Worm (Caenorhabditis elegans) whole organism, L4 larva: Measurements from ENCODE around the gene rsp-7.

Experiments
- F49E8.2 ChIP-seq: sonication (generic microtip); optimal IDR thresholded peaks from 2 replicates; lab custom pipeline; 2016; ENCODE audit warnings: missing compliant biosample characterization, mild to moderate bottlenecking, missing genetic modification characterization, borderline replicate concordance
- T20F7.1 ChIP-seq: fragments of 200-800 bp; sonication (Bioruptor generic); optimal IDR thresholded peaks from 2 replicates; lab custom pipeline; 2018; ENCODE audit warnings: mild to moderate bottlenecking, missing genetic modification characterization, missing compliant biosample characterization
- aha-1 ChIP-seq: fragments of 150-350 bp; peaks from one replicate; lab custom pipeline; 2014; ENCODE audit warnings: missing biosample characterization, missing genetic modification characterization
- ceh-20 ChIP-seq: fragments of 200-800 bp; sonication (Bioruptor generic); IDR thresholded peaks from 2 replicates; pipeline ENCODE4 v1.3.6; 2022; ENCODE audit warnings: missing genetic modification reagents, missing genetic modification characterization, missing compliant biosample characterization
- ceh-28 ChIP-seq: fragments of 150-350 bp; optimal IDR thresholded peaks from 2 replicates; lab custom pipeline; 2014; ENCODE audit warnings: missing biosample characterization, missing genetic modification reagents, missing genetic modification characterization
- cey-2 ChIP-seq: sonication (generic microtip); optimal IDR thresholded peaks from 3 replicates; lab custom pipeline; 2017; ENCODE audit warnings: missing genetic modification characterization, mild to moderate bottlenecking, missing compliant biosample characterization, antibody characterized with exemption, borderline replicate concordance; ENCODE audit not compliant: insufficient read depth
- daf-16 ChIP-seq, 3 experiments: sonication (generic microtip); optimal IDR thresholded peaks; 2 replicates each; lab custom pipeline; 2016 to 2017; ENCODE audit warnings: missing genetic modification characterization in 3 of 3, missing genetic modification reagents in 3 of 3, mild to moderate bottlenecking in 2 of 3, missing compliant biosample characterization in 2 of 3, missing biosample characterization in 1 of 3, moderate library complexity in 1 of 3
- dmd-6 ChIP-seq: fragments of 200-800 bp; sonication (Bioruptor generic); IDR thresholded peaks from 2 replicates; pipeline ENCODE4 v1.3.6; 2022; ENCODE audit warnings: missing genetic modification reagents, missing genetic modification characterization, missing compliant biosample characterization
- dpl-1 ChIP-seq: fragments of 150-350 bp; optimal IDR thresholded peaks from 2 replicates; lab custom pipeline; 2014; ENCODE audit warnings: missing biosample characterization, missing genetic modification reagents, missing genetic modification characterization
- dve-1 ChIP-seq: sonication (generic microtip); optimal IDR thresholded peaks from 2 replicates; lab custom pipeline; 2017; ENCODE audit warnings: antibody characterized with exemption, mild to moderate bottlenecking, missing genetic modification characterization, missing compliant biosample characterization; ENCODE audit not compliant: insufficient read depth
- hif-1 ChIP-seq, 2 experiments: sonication (generic microtip); optimal IDR thresholded peaks; 2 replicates each; lab custom pipeline; 2016 to 2017; ENCODE audit warnings: missing compliant biosample characterization in 2 of 2, missing genetic modification characterization in 2 of 2, missing genetic modification reagents in 2 of 2, missing genotype in 2 of 2, mild to moderate bottlenecking in 1 of 2
- hlh-11 ChIP-seq: fragments of 200-800 bp; sonication (Bioruptor generic); optimal IDR thresholded peaks from 2 replicates; lab custom pipeline; 2018; ENCODE audit warnings: mild to moderate bottlenecking, missing genetic modification characterization, missing compliant biosample characterization
- hlh-30 ChIP-seq: sonication (generic microtip); optimal IDR thresholded peaks from 2 replicates; lab custom pipeline; 2017; ENCODE audit warnings: antibody characterized with exemption, mild to moderate bottlenecking, missing genetic modification characterization, missing compliant biosample characterization; ENCODE audit not compliant: insufficient read depth
- hmg-1.1 ChIP-seq: fragments of 200-800 bp; sonication (Bioruptor generic); IDR thresholded peaks from 2 replicates; pipeline ENCODE4 v1.3.6; 2022; ENCODE audit warnings: missing genetic modification reagents, missing genetic modification characterization, missing compliant biosample characterization
- lim-7 ChIP-seq: fragments of 200-800 bp; sonication (Bioruptor generic); IDR thresholded peaks from 2 replicates; pipeline ENCODE4 v1.3.6; 2022; ENCODE audit warnings: missing genetic modification characterization, missing compliant biosample characterization
- lin-13 ChIP-seq: fragments of 150-350 bp; optimal IDR thresholded peaks from 2 replicates; lab custom pipeline; 2014; ENCODE audit warnings: missing biosample characterization, missing genetic modification reagents, missing genetic modification characterization
- lin-15B ChIP-seq: fragments of 150-350 bp; sonication (generic microtip); optimal IDR thresholded peaks from 3 replicates; lab custom pipeline; 2014; ENCODE audit warnings: missing biosample characterization, missing genetic modification characterization
- lin-38 ChIP-seq: fragments of 200-800 bp; sonication (Bioruptor generic); IDR thresholded peaks from 2 replicates; pipeline ENCODE4 v1.3.6; 2022; ENCODE audit warnings: missing genetic modification reagents, missing genetic modification characterization, missing compliant biosample characterization
- lsy-2 ChIP-seq, 2 experiments: fragments of 150-350 bp in 1 of 2; sonication (generic microtip) in 1 of 2; optimal IDR thresholded peaks; 2 replicates each; lab custom pipeline; 2014 to 2017; ENCODE audit warnings: missing biosample characterization in 2 of 2, missing genetic modification characterization in 2 of 2
- mdl-1 ChIP-seq, 2 experiments: fragments of 150-350 bp in 1 of 2; sonication (generic microtip) in 1 of 2; optimal IDR thresholded peaks; 2 replicates each; lab custom pipeline; 2014 to 2017; ENCODE audit warnings: missing biosample characterization in 2 of 2, missing genetic modification characterization in 2 of 2
- mep-1 ChIP-seq: fragments of 150-350 bp; sonication (generic microtip); optimal IDR thresholded peaks from 3 replicates; lab custom pipeline; 2014; ENCODE audit warnings: missing biosample characterization, missing genetic modification characterization
- mes-2 ChIP-seq: sonication (generic microtip); optimal IDR thresholded peaks from 2 replicates; lab custom pipeline; 2016; ENCODE audit warnings: missing genotype, mild to moderate bottlenecking, missing genetic modification characterization, missing compliant biosample characterization; ENCODE audit not compliant: poor library complexity, severe bottlenecking
- mxl-3 ChIP-seq: fragments of 200-800 bp; sonication (Bioruptor generic); optimal IDR thresholded peaks from 2 replicates; lab custom pipeline; 2018; ENCODE audit warnings: mild to moderate bottlenecking, missing genetic modification characterization, missing compliant biosample characterization
- nhr-11 ChIP-seq: fragments of 150-350 bp; optimal IDR thresholded peaks from 2 replicates; lab custom pipeline; 2014; ENCODE audit warnings: missing biosample characterization, missing genetic modification characterization
- nhr-25 ChIP-seq: sonication (generic microtip); optimal IDR thresholded peaks from 2 replicates; lab custom pipeline; 2017; ENCODE audit warnings: missing genetic modification characterization, mild to moderate bottlenecking, missing compliant biosample characterization, antibody characterized with exemption, moderate library complexity, borderline replicate concordance; ENCODE audit not compliant: insufficient read depth
- nhr-28 ChIP-seq: fragments of 150-350 bp; optimal IDR thresholded peaks from 2 replicates; lab custom pipeline; 2014; ENCODE audit warnings: missing biosample characterization, missing genetic modification characterization
- nhr-77 ChIP-seq: fragments of 150-350 bp; optimal IDR thresholded peaks from 2 replicates; lab custom pipeline; 2014; ENCODE audit warnings: missing biosample characterization, missing genetic modification characterization
- pha-4 ChIP-seq, 2 experiments: fragments of 150-350 bp in 1 of 2; fragments of 200-800 bp in 1 of 2; sonication (Bioruptor generic) in 1 of 2; IDR thresholded peaks in 1 of 2; optimal IDR thresholded peaks in 1 of 2; 2 replicates each; pipeline versions ENCODE4 v1.3.6 to Lab custom; 2014 to 2022; ENCODE audit warnings: missing genetic modification characterization in 2 of 2, missing genetic modification reagents in 2 of 2, missing biosample characterization in 1 of 2, missing compliant biosample characterization in 1 of 2
- php-3 ChIP-seq: fragments of 200-800 bp; sonication (Bioruptor generic); IDR thresholded peaks from 2 replicates; pipeline ENCODE4 v1.3.6; 2022; ENCODE audit warnings: missing genetic modification reagents, missing genetic modification characterization, missing compliant biosample characterization
- rbr-2 ChIP-seq: sonication (generic microtip); optimal IDR thresholded peaks from 2 replicates; lab custom pipeline; 2016; ENCODE audit warnings: missing genotype, missing genetic modification characterization, missing compliant biosample characterization
- unc-130 ChIP-seq: sonication (generic microtip); optimal IDR thresholded peaks from 2 replicates; lab custom pipeline; 2016; ENCODE audit warnings: missing genetic modification reagents, missing genetic modification characterization, missing compliant biosample characterization
- unc-62 ChIP-seq, 3 experiments: fragments of 150-350 bp in 1 of 3; sonication (generic microtip); optimal IDR thresholded peaks in 2 of 3; peaks in 1 of 3; 1 replicate in 1 of 3; 2 replicates in 2 of 3; lab custom pipeline; 2014 to 2017; ENCODE audit warnings: missing biosample characterization in 3 of 3, missing genetic modification characterization in 3 of 3, missing genetic modification reagents in 3 of 3, missing genotype in 1 of 3
- zfp-2 ChIP-seq: sonication (generic microtip); optimal IDR thresholded peaks from 2 replicates; lab custom pipeline; 2016; ENCODE audit warnings: mild to moderate bottlenecking, missing genetic modification characterization, missing compliant biosample characterization
- zip-2 ChIP-seq: fragments of 150-350 bp; optimal IDR thresholded peaks from 2 replicates; lab custom pipeline; 2014; ENCODE audit warnings: missing biosample characterization, missing genetic modification characterization

Gene rsp-7

ce11 chrII:10658576-10659256 is at the start of gene rsp-7, which contains the start of gene snu-13:
Gene rsp-7 (plus strand): TSS chrII:10659206.
Gene snu-13 (minus strand): TSS chrII:10658626.
- TF ChIP-seq unc-62 (GFP tag; optimal IDR thresholded peaks at IDR 0.05 in 1 of 2; lab: Kevin White, UChicago): peak in 1 of 2 experiments; percentile 12
- TF ChIP-seq unc-62 (tag; optimal IDR thresholded peaks at IDR 0.05; lab: Kevin White, UChicago): no peak
- TF ChIP-seq hlh-11 (tag; lab: Kevin White, UChicago): peak; percentile 65
- peak; percentile 86 for TF ChIP-seq dve-1
- 0 out of 2 replicates have a peak, but pooled peaks have one; percentile 19 for TF ChIP-seq pha-4 (GFP tag; IDR thresholded peaks at IDR 0.05; lab: Robert Waterston, UW)
- peak; percentile 71 for TF ChIP-seq pha-4 (tag; optimal IDR thresholded peaks at IDR 0.05; lab: Kevin White, UChicago)
- TF ChIP-seq nhr-28: peak; percentile 36
- peak in 1 of 2 experiments; percentile 44 for TF ChIP-seq hif-1 (tag; optimal IDR thresholded peaks at IDR 0.05; lab: Kevin White, UChicago)
- TF ChIP-seq hlh-30 (tag; lab: Kevin White, UChicago): peak; percentile 65
- TF ChIP-seq lim-7 (GFP tag; lab: Robert Waterston, UW): no peak
- peak; percentile 54 for TF ChIP-seq dmd-6 (GFP tag; lab: Robert Waterston, UW)
- TF ChIP-seq lsy-2 (tag; optimal IDR thresholded peaks at IDR 0.05; lab: Kevin White, UChicago): peak in 1 of 2 experiments; percentile 92
- TF ChIP-seq hmg-1.1 (GFP tag; lab: Robert Waterston, UW): 0 out of 2 replicates have a peak, but pooled peaks have one; percentile 37
- peak; percentile 77 for TF ChIP-seq lin-38 (GFP tag; lab: Robert Waterston, UW)
- TF ChIP-seq php-3 (GFP tag; lab: Robert Waterston, UW): no peak
- TF ChIP-seq mes-2: peak; percentile 88
- peak; percentile 68 for TF ChIP-seq zfp-2 (tag; lab: Kevin White, UChicago)
- TF ChIP-seq unc-130 (GFP tag; lab: Kevin White, UChicago): no peak
- TF ChIP-seq lin-13 (GFP tag; lab: Kevin White, UChicago): peak; percentile 71
- no peak for TF ChIP-seq ceh-20
- TF ChIP-seq lin-15B: no peak
- no peak for TF ChIP-seq ceh-28 (tag; lab: Kevin White, UChicago)
- peak; percentile 76 for TF ChIP-seq mep-1 (tag; lab: Kevin White, UChicago)
- peak; percentile 7 for TF ChIP-seq F49E8.2 (tag; lab: Kevin White, UChicago)
- TF ChIP-seq daf-16 (GFP tag; optimal IDR thresholded peaks at IDR 0.05; lab: Kevin White, UChicago): no peak
- TF ChIP-seq daf-16 (tag; optimal IDR thresholded peaks at IDR 0.05; lab: Kevin White, UChicago): peak; percentile 12
- TF ChIP-seq nhr-77 (tag; lab: Kevin White, UChicago): peak; percentile 69
- TF ChIP-seq dpl-1 (GFP tag; lab: Kevin White, UChicago): peak; percentile 78
- TF ChIP-seq nhr-25 (tag; lab: Kevin White, UChicago): peak; percentile 60
- TF ChIP-seq nhr-11 (tag; lab: Kevin White, UChicago): peak; percentile 58
- peak; percentile 0 for TF ChIP-seq mxl-3
- peak; percentile 25 for TF ChIP-seq rbr-2 (tag; lab: Kevin White, UChicago)
- TF ChIP-seq mdl-1 (tag; optimal IDR thresholded peaks at IDR 0.05; lab: Kevin White, UChicago): no peak
- TF ChIP-seq T20F7.1 (GFP tag; lab: Kevin White, UChicago): no peak

ce11 chrII:10612743-10613142 is 46.3 kb upstream of the rsp-7 start, which contains the start of gene C14A4.12:
Gene C14A4.12 (plus strand): TSS chrII:10613043.
- TF ChIP-seq aha-1 (peak; percentile 54), cey-2 (no peak)

DNA sequence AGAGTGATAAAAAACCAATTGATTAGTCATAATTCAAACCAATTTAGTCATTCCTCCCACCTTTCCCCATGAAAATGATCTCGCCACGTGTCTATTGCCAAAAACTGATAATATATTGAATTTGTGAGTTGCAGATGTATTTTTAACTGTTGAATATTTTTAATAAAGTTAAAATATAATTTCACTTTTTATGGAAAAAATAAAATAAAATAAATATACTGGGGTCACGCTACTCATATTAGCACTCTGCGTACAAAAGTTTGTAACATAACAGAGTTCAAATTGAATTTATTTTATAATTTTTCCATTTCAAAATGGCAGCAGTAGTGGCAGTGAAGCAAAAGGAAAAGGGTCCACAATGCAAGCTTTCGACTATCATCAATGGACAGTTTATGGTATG is 40.8 kb upstream of the rsp-7 start, which contains the start of gene C14A4.13:
TSS of gene C14A4.13 (plus strand) at position 301 of the 400 bp plus-strand sequence.
- TF ChIP-seq zip-2 (tag; lab: Kevin White, UChicago) (no peak), aha-1 (peak; percentile 48)
